Fruit fly (Drosophila melanogaster) whole organism, prepupa: ENCODE measurements around the gene esg.

ENCODE experiments used
- CG11762 ChIP-seq: fragments of 200-800 bp; sonication (Bioruptor generic); optimal IDR thresholded peaks from 3 replicates; lab custom pipeline; 2016; ENCODE audit warnings: missing biosample characterization, missing genetic modification characterization; ENCODE audit not compliant: insufficient read depth
- CG32006 ChIP-seq: fragments of 200-800 bp; sonication (Bioruptor generic); optimal IDR thresholded peaks from 3 replicates; lab custom pipeline; 2017; ENCODE audit warnings: missing biosample characterization, mild to moderate bottlenecking, missing genetic modification characterization
- CG4318 ChIP-seq: fragments of 200-800 bp; sonication (Bioruptor generic); optimal IDR thresholded peaks from 3 replicates; lab custom pipeline; 2017; ENCODE audit warnings: missing biosample characterization, mild to moderate bottlenecking, missing genetic modification characterization

DNA sequence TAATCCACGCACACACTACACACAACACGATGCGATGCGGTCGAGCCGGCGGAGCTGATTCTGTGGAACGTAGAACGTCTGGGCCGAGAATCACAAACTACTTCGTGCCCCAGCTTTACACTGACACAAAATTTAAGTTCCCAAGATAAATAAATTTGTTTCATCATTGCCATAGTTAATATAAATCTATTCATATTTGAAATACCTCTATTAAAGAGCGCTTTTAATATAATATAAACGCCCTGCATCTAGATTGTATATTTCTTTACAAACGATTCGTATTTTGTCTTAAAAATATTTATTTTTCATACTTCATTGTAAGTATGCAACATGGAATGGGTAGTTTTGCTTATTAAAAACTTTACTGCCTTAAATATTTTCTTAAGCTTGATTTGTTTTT, 51.7 kb downstream of the esg start:
- TF ChIP-seq CG4318 (GFP tag; lab: Kevin White, UChicago): no peak
- peak; percentile 16 for TF ChIP-seq CG32006
- peak; percentile 29 for TF ChIP-seq CG11762 (GFP tag; lab: Kevin White, UChicago)
